Fruit fly (Drosophila melanogaster) whole organism, wandering third instar larva: Measurements from ENCODE around the gene ChT.

Experiments used
- Abd-B ChIP-seq: fragments of >200 bp; optimal IDR thresholded peaks from 2 replicates; lab custom pipeline; 2017; ENCODE audit warnings: missing biosample characterization, missing genetic modification characterization
- CG9705 ChIP-seq: fragments of 200-800 bp; sonication (Bioruptor generic); optimal IDR thresholded peaks from 2 replicates; lab custom pipeline; 2018; ENCODE audit warnings: missing biosample characterization, mild to moderate bottlenecking, missing genetic modification characterization
- CrebA ChIP-seq: fragments of 200-800 bp; sonication (Bioruptor generic); optimal IDR thresholded peaks from 2 replicates; lab custom pipeline; 2016; ENCODE audit warnings: missing biosample characterization, mild to moderate bottlenecking, missing genetic modification characterization, borderline replicate concordance
- Dif ChIP-seq: fragments of 200-275, 200-300 bp; sonication (Bioruptor generic); optimal IDR thresholded peaks from 2 replicates; lab custom pipeline; 2018; ENCODE audit warnings: missing biosample characterization, missing genetic modification characterization; ENCODE audit not compliant: partially characterized antibody
- GATAd ChIP-seq: sonication (Bioruptor generic); optimal IDR thresholded peaks from 2 replicates; lab custom pipeline; 2016; ENCODE audit warnings: missing biosample characterization, missing genetic modification characterization
- Hnf4 ChIP-seq: fragments of 200-800 bp; sonication (Bioruptor generic); optimal IDR thresholded peaks from 2 replicates; lab custom pipeline; 2016; ENCODE audit warnings: missing biosample characterization, mild to moderate bottlenecking, missing genetic modification characterization
- Hr78 ChIP-seq: fragments of >200 bp; optimal IDR thresholded peaks from 2 replicates; lab custom pipeline; 2017; ENCODE audit warnings: missing biosample characterization, missing genetic modification characterization
- Hr83 ChIP-seq: fragments of 200-300 bp; sonication (Bioruptor generic); optimal IDR thresholded peaks from 2 replicates; lab custom pipeline; 2016; ENCODE audit warnings: missing biosample characterization, mild to moderate bottlenecking, missing genetic modification characterization, moderate library complexity; ENCODE audit not compliant: poor library complexity, severe bottlenecking
- Mio ChIP-seq: sonication (Bioruptor generic); optimal IDR thresholded peaks from 2 replicates; lab custom pipeline; 2016; ENCODE audit warnings: missing biosample characterization, missing genetic modification characterization
- Myc ChIP-seq: fragments of >200 bp; optimal IDR thresholded peaks from 2 replicates; lab custom pipeline; 2017
- Rel ChIP-seq, 2 experiments: fragments of 200-800 bp; sonication (Bioruptor generic) in 1 of 2; optimal IDR thresholded peaks; 2 replicates in 1 of 2; 3 replicates in 1 of 2; lab custom pipeline; 2016 to 2019; ENCODE audit warnings: mild to moderate bottlenecking in 2 of 2, missing biosample characterization in 2 of 2, missing genetic modification characterization in 2 of 2, moderate library complexity in 1 of 2
- Sp1 ChIP-seq: fragments of 200-800 bp; sonication (Bioruptor generic); optimal IDR thresholded peaks from 3 replicates; lab custom pipeline; 2019; ENCODE audit warnings: missing biosample characterization, mild to moderate bottlenecking, missing genetic modification characterization, moderate library complexity
- Vsx2 ChIP-seq: fragments of 200-300, 225-300 bp; sonication (Bioruptor generic); optimal IDR thresholded peaks from 2 replicates; lab custom pipeline; 2018; ENCODE audit warnings: missing biosample characterization, missing genetic modification characterization; ENCODE audit not compliant: partially characterized antibody
- br ChIP-seq: fragments of 200-800 bp; sonication (Bioruptor generic); optimal IDR thresholded peaks from 2 replicates; lab custom pipeline; 2016; ENCODE audit warnings: missing biosample characterization, missing genetic modification characterization
- brk ChIP-seq: fragments of 200-800 bp; sonication (Bioruptor generic); optimal IDR thresholded peaks from 2 replicates; lab custom pipeline; 2016; ENCODE audit warnings: missing biosample characterization, mild to moderate bottlenecking, missing genetic modification characterization
- dl ChIP-seq, 2 experiments: fragments of 175-275, 200-275 bp in 1 of 2; fragments of 200-275 bp in 1 of 2; sonication (Bioruptor generic); optimal IDR thresholded peaks; lab custom pipeline; 2018; ENCODE audit warnings: mild to moderate bottlenecking in 2 of 2, missing biosample characterization in 2 of 2, missing genetic modification characterization in 2 of 2, moderate library complexity in 2 of 2; ENCODE audit not compliant: partially characterized antibody in 2 of 2, insufficient read depth in 1 of 2
- dmrt93B ChIP-seq: fragments of 200-800 bp; sonication (Bioruptor generic); optimal IDR thresholded peaks from 2 replicates; lab custom pipeline; 2018; ENCODE audit warnings: missing biosample characterization, mild to moderate bottlenecking, missing genetic modification characterization
- dsf ChIP-seq: sonication (Bioruptor generic); optimal IDR thresholded peaks from 2 replicates; lab custom pipeline; 2016; ENCODE audit warnings: missing biosample characterization, missing genetic modification characterization, borderline replicate concordance
- foxo ChIP-seq, 2 experiments: fragments of 200-800 bp; sonication (Bioruptor generic); optimal IDR thresholded peaks; 2 replicates in 1 of 2; 3 replicates in 1 of 2; lab custom pipeline; 2016 to 2017; ENCODE audit warnings: missing biosample characterization in 2 of 2, missing genetic modification characterization in 2 of 2
- h ChIP-seq: fragments of 200-800 bp; sonication (Bioruptor generic); optimal IDR thresholded peaks from 3 replicates; lab custom pipeline; 2016; ENCODE audit warnings: missing biosample characterization, mild to moderate bottlenecking, missing genetic modification characterization
- jim ChIP-seq: fragments of 175-275, 200-325 bp; sonication (Bioruptor generic); optimal IDR thresholded peaks from 2 replicates; lab custom pipeline; 2016; ENCODE audit warnings: missing biosample characterization, mild to moderate bottlenecking, missing genetic modification characterization
- pan ChIP-seq: fragments of >200 bp; optimal IDR thresholded peaks from 2 replicates; lab custom pipeline; 2017
- psq ChIP-seq: fragments of 200-800 bp; sonication (Bioruptor generic); optimal IDR thresholded peaks from 3 replicates; lab custom pipeline; 2017; ENCODE audit warnings: missing biosample characterization, mild to moderate bottlenecking, missing genetic modification characterization, moderate library complexity
- rgr ChIP-seq: fragments of 200-800 bp; sonication (Bioruptor generic); optimal IDR thresholded peaks from 3 replicates; lab custom pipeline; 2016; ENCODE audit warnings: missing biosample characterization, mild to moderate bottlenecking, missing genetic modification characterization
- sage ChIP-seq: fragments of 200-800 bp; sonication (Bioruptor generic); optimal IDR thresholded peaks from 2 replicates; lab custom pipeline; 2016; ENCODE audit warnings: missing biosample characterization, mild to moderate bottlenecking, missing genetic modification characterization
- sv ChIP-seq: fragments of 200-800 bp; sonication (Bioruptor generic); optimal IDR thresholded peaks from 3 replicates; lab custom pipeline; 2016; ENCODE audit warnings: missing biosample characterization, missing genetic modification characterization
- tai ChIP-seq: sonication (Bioruptor generic); optimal IDR thresholded peaks from 2 replicates; lab custom pipeline; 2016; ENCODE audit warnings: missing biosample characterization, missing genetic modification characterization
- usp ChIP-seq: fragments of >200 bp; optimal IDR thresholded peaks from 2 replicates; lab custom pipeline; 2017; ENCODE audit warnings: missing biosample characterization, missing genetic modification characterization
- woc ChIP-seq: sonication (Bioruptor generic); optimal IDR thresholded peaks from 2 replicates; lab custom pipeline; 2016; ENCODE audit warnings: missing biosample characterization, mild to moderate bottlenecking, missing genetic modification characterization

ChT gene

DNA sequence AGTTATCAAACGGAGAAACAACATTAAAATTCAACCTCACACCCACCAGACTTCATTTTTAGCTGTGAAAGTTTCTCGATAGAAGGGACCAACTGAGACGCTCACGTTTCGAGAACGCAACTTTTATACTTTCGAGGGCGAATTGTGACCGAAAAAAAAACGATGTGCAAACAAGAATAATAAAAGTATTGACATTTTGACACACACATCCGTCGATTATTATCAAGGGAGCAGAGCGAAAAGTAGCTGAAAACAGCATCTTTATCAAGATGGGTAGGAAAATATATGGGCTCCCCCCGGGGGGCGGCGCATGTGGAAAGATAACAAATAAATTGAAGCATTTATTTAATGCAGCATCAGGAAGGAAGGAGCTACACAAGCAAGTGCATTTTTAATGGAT is 13.2 kb downstream of the ChT start, which contains the start of gene CG14300:
TSS of gene CG14300 (minus strand) at position 101 of the 400 bp plus-strand sequence.
- TF ChIP-seq Vsx2 (GFP tag; lab: Kevin White, UChicago) = no peak
- TF ChIP-seq Sp1 (GFP tag; lab: Kevin White, UChicago) = no peak
- TF ChIP-seq Hr78 (GFP tag; lab: Kevin White, UChicago) = no peak
- TF ChIP-seq dmrt93B (GFP tag; lab: Kevin White, UChicago) = no peak
- no peak for TF ChIP-seq sv (GFP tag; lab: Kevin White, UChicago)
- TF ChIP-seq Rel (GFP tag; optimal IDR thresholded peaks at IDR 0.05; lab: Kevin White, UChicago) = no peak
- TF ChIP-seq Rel (tag; optimal IDR thresholded peaks at IDR 0.05; lab: Kevin White, UChicago) = no peak
- TF ChIP-seq CrebA (GFP tag; lab: Kevin White, UChicago) = no peak
- TF ChIP-seq rgr (GFP tag; lab: Kevin White, UChicago) = no peak
- no peak for TF ChIP-seq woc (GFP tag; lab: Kevin White, UChicago)
- no peak for TF ChIP-seq br (GFP tag; lab: Kevin White, UChicago)
- no peak for TF ChIP-seq CG9705 (GFP tag; lab: Kevin White, UChicago)
- TF ChIP-seq dsf (GFP tag; lab: Kevin White, UChicago) = no peak
- TF ChIP-seq Hr83 (GFP tag; lab: Kevin White, UChicago) = no peak
- no peak for TF ChIP-seq tai (GFP tag; lab: Kevin White, UChicago)

DNA sequence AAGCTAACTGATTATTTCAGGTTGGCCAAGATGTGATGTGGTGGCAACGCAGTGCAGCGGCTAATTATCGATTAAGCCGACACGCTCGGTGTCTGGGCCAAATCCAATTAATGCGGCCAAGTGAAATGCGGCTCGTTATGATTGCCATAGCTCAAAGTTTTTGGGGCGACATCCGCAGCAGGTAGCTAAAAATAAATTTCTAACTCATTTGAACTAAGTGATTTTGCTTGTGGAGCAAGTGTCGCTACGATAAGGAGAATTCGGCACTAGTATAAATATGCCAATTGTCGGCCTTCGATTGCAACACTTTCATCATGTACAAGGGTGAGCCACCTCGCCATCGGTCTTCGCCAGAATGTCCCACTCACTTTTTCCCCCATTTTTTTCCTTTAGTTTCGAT is 14.5 kb downstream of the ChT start, which contains the start of gene CG34282:
TSS of gene CG34282 (plus strand) at position 301 of the 400 bp plus-strand sequence.
- no peak for TF ChIP-seq woc (GFP tag; lab: Kevin White, UChicago)
- no peak for TF ChIP-seq Abd-B
- TF ChIP-seq Myc (lab: Kevin White, UChicago) = no peak
- TF ChIP-seq sv (GFP tag; lab: Kevin White, UChicago) = no peak
- no peak for TF ChIP-seq sage
- no peak for TF ChIP-seq psq (GFP tag; lab: Kevin White, UChicago)
- TF ChIP-seq Hnf4 (GFP tag; lab: Kevin White, UChicago) = no peak
- no peak for TF ChIP-seq Hr83 (GFP tag; lab: Kevin White, UChicago)
- no peak for TF ChIP-seq GATAd (GFP tag; lab: Kevin White, UChicago)
- TF ChIP-seq pan (lab: Kevin White, UChicago) = no peak
- TF ChIP-seq dl (GFP tag; optimal IDR thresholded peaks at IDR 0.05; lab: Kevin White, UChicago; ENCODE audit: insufficient read depth in 1 of 2, partially characterized antibody in 2 of 2) = no peak
- TF ChIP-seq brk (GFP tag; lab: Kevin White, UChicago) = no peak
- TF ChIP-seq dmrt93B (GFP tag; lab: Kevin White, UChicago) = no peak
- TF ChIP-seq jim = no peak
- TF ChIP-seq rgr (GFP tag; lab: Kevin White, UChicago) = no peak
- TF ChIP-seq, all 38 proteins: peak for 0

DNA sequence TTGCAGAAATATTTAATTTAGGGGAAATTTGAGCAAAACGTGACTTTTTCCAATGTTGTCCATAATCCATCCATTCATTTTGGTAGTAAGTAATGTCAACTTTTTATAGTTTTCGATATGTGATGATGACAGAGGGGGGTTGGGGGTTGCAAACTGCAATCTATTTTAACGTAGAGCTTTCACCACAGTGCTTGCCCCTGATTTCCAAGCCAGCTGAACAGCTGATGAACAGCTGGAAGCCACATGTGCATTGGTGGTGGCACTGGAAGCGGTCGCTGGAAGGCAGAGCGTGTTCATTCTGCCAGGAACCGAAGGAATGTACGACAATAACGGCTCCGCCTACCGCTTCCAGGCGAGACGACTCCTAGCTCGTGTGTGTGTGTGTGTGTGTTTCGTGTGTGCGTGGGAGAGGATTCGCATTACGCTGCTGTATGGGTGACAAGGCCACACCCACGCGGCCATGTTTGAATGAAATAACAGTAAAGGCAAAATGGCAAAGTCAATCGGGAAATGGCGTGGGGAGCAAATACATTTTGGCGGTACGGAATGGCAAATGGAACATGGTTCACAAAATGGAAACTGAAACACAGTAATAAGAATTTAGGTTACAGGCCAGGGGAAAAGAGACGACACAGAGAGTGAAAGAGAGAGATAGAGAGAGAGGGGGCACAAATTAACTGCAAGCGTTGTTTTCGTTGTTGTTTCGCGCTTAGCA is 18.6 kb downstream of the ChT start:
- TF ChIP-seq rgr (GFP tag; lab: Kevin White, UChicago) (no peak), Sp1 (GFP tag; lab: Kevin White, UChicago) (no peak), Hr78 (GFP tag; lab: Kevin White, UChicago) (no peak), Hr83 (GFP tag; lab: Kevin White, UChicago) (no peak), dmrt93B (GFP tag; lab: Kevin White, UChicago) (no peak), psq (GFP tag; lab: Kevin White, UChicago) (no peak), usp (GFP tag; lab: Kevin White, UChicago) (no peak), Rel (GFP tag; optimal IDR thresholded peaks at IDR 0.05; lab: Kevin White, UChicago) (no peak), Rel (tag; optimal IDR thresholded peaks at IDR 0.05; lab: Kevin White, UChicago) (no peak), tai (GFP tag; lab: Kevin White, UChicago) (no peak), Dif (GFP tag; lab: Kevin White, UChicago) (no peak), Abd-B (no peak), sage (no peak), Myc (lab: Kevin White, UChicago) (no peak), dsf (GFP tag; lab: Kevin White, UChicago) (no peak), h (GFP tag; lab: Kevin White, UChicago) (no peak), Mio (GFP tag; lab: Kevin White, UChicago) (no peak), foxo (GFP tag; optimal IDR thresholded peaks at IDR 0.05; lab: Kevin White, UChicago) (no peak), br (GFP tag; lab: Kevin White, UChicago) (no peak), pan (lab: Kevin White, UChicago) (no peak), brk (GFP tag; lab: Kevin White, UChicago) (no peak)
- TF ChIP-seq, all 38 proteins: peak for 0
